Worm (Caenorhabditis elegans) whole organism, early embryonic: ENCODE results near the gene pho-5.

ENCODE experiments used
- B0310.2 ChIP-seq: sonication (generic microtip); optimal IDR thresholded peaks from 2 replicates; lab custom pipeline; 2016; ENCODE audit warnings: mild to moderate bottlenecking, missing genetic modification characterization, missing compliant biosample characterization
- F13C5.2 ChIP-seq: sonication (generic microtip); optimal IDR thresholded peaks from 2 replicates; lab custom pipeline; 2017; ENCODE audit warnings: mild to moderate bottlenecking, missing genetic modification characterization, inconsistent platforms, missing compliant biosample characterization
- ama-1 ChIP-seq: fragments of 150-350 bp; optimal IDR thresholded peaks from 2 replicates; lab custom pipeline; 2014
- ceh-13 ChIP-seq: fragments of 200-800 bp; sonication (Bioruptor generic); optimal IDR thresholded peaks from 2 replicates; lab custom pipeline; 2018; ENCODE audit warnings: mild to moderate bottlenecking, missing genetic modification characterization, missing compliant biosample characterization
- ceh-36 ChIP-seq: sonication (generic microtip); optimal IDR thresholded peaks from 2 replicates; lab custom pipeline; 2016; ENCODE audit warnings: missing genetic modification characterization, inconsistent platforms, missing compliant biosample characterization
- ets-7 ChIP-seq: sonication (generic microtip); optimal IDR thresholded peaks from 2 replicates; lab custom pipeline; 2016; ENCODE audit warnings: missing genotype, missing genetic modification characterization, missing compliant biosample characterization
- flt-1 ChIP-seq: fragments of 200-800 bp; sonication (Bioruptor generic); IDR thresholded peaks from 2 replicates; pipeline ENCODE4 v1.3.6; 2022; ENCODE audit warnings: missing genetic modification characterization, missing compliant biosample characterization
- hmg-4 ChIP-seq: fragments of 200-800 bp; sonication (Bioruptor generic); optimal IDR thresholded peaks from 2 replicates; lab custom pipeline; 2018; ENCODE audit warnings: mild to moderate bottlenecking, missing genetic modification characterization, missing compliant biosample characterization
- pes-1 ChIP-seq: fragments of 200-800 bp; sonication (Bioruptor generic); IDR thresholded peaks from 2 replicates; pipeline ENCODE4 v1.3.6; 2022; ENCODE audit warnings: missing genetic modification reagents, missing genetic modification characterization, missing compliant biosample characterization
- scrt-1 ChIP-seq: fragments of 200-800 bp; sonication (Bioruptor generic); IDR thresholded peaks from 2 replicates; pipeline ENCODE4 v1.3.6; 2022; ENCODE audit warnings: missing genetic modification characterization, missing compliant biosample characterization
- sea-1 ChIP-seq: fragments of 200-800 bp; sonication (Bioruptor generic); conservative IDR thresholded peaks from 2 replicates; pipeline ENCODE4 v1.3.6; 2022; ENCODE audit warnings: missing genetic modification characterization, missing compliant biosample characterization
- tbx-11 ChIP-seq: fragments of 200-800 bp; sonication (Bioruptor generic); IDR thresholded peaks from 2 replicates; pipeline ENCODE4 v1.3.6; 2022; ENCODE audit warnings: missing genetic modification characterization, missing compliant biosample characterization
- tra-4 ChIP-seq: sonication (generic microtip); optimal IDR thresholded peaks from 2 replicates; lab custom pipeline; 2017; ENCODE audit warnings: missing genetic modification characterization, missing compliant biosample characterization

- TF ChIP-seq F13C5.2 (tag; lab: Kevin White, UChicago) (no peak), ceh-36 (tag; lab: Kevin White, UChicago) (no peak), flt-1 (GFP tag; lab: Robert Waterston, UW) (no peak), hmg-4 (GFP tag; lab: Kevin White, UChicago) (no peak), ama-1 (lab: Kevin White, UChicago) (no peak), B0310.2 (tag; lab: Kevin White, UChicago) (no peak), tbx-11 (GFP tag; lab: Robert Waterston, UW) (no peak), ceh-13 (GFP tag; lab: Kevin White, UChicago) (no peak), sea-1 (GFP tag; lab: Robert Waterston, UW) (no peak), pes-1 (GFP tag; lab: Robert Waterston, UW) (no peak), scrt-1 (GFP tag; lab: Robert Waterston, UW) (no peak), ets-7 (no peak), tra-4 (no peak)
Observed at ce11 chrIII:7300763-7301162, 15.1 kb upstream of the pho-5 start.
